Fruit fly (Drosophila melanogaster) whole organism, embryonic: ENCODE results near the gene CG3008.

ENCODE experiments used
- Atf6 ChIP-seq: fragments of 200-800 bp; sonication (Bioruptor generic); IDR thresholded peaks from 2 replicates; pipeline ENCODE4 v1.3.6; 2022; ENCODE audit warnings: missing biosample characterization, missing genetic modification characterization
- Awh ChIP-seq: fragments of 200-800 bp; sonication (Bioruptor generic); IDR thresholded peaks from 2 replicates; pipeline ENCODE4, ENCODE4 v1.3.6; 2022; ENCODE audit warnings: missing biosample characterization, missing genetic modification characterization
- CG10543 ChIP-seq: fragments of 200-800 bp; sonication (Bioruptor generic); optimal IDR thresholded peaks from 3 replicates; lab custom pipeline; 2017; ENCODE audit warnings: missing biosample characterization, mild to moderate bottlenecking, missing genetic modification characterization, moderate library complexity
- CG10979 ChIP-seq: fragments of 200-800 bp; sonication (Bioruptor generic); optimal IDR thresholded peaks from 2 replicates; lab custom pipeline; 2018; ENCODE audit warnings: missing biosample characterization, mild to moderate bottlenecking, missing genetic modification characterization, moderate library complexity
- CG11093 ChIP-seq: fragments of 200-800 bp; sonication (Bioruptor generic); IDR thresholded peaks from 3 replicates; pipeline ENCODE4 v1.3.6; 2022; ENCODE audit warnings: missing biosample characterization, missing genetic modification characterization
- CG12299 ChIP-seq: fragments of 200-800 bp; sonication (Bioruptor generic); optimal IDR thresholded peaks from 2 replicates; lab custom pipeline; 2018; ENCODE audit warnings: missing biosample characterization, mild to moderate bottlenecking, missing genetic modification characterization
- CG1233 ChIP-seq: fragments of 200-800 bp; sonication (Bioruptor generic); optimal IDR thresholded peaks from 4 replicates; lab custom pipeline; 2018; ENCODE audit warnings: missing biosample characterization, mild to moderate bottlenecking, missing genetic modification characterization
- CG12769 ChIP-seq: fragments of 200-800 bp; sonication (Bioruptor generic); optimal IDR thresholded peaks from 2 replicates; lab custom pipeline; 2019; ENCODE audit warnings: missing biosample characterization, mild to moderate bottlenecking, missing genetic modification characterization, moderate library complexity
- CG15011 ChIP-seq: fragments of 200-800 bp; sonication (Bioruptor generic); optimal IDR thresholded peaks from 3 replicates; lab custom pipeline; 2018; ENCODE audit warnings: missing biosample characterization, mild to moderate bottlenecking, missing genetic modification characterization
- CG17328 ChIP-seq: fragments of 200-800 bp; sonication (Bioruptor generic); IDR thresholded peaks from 2 replicates; pipeline ENCODE4 v1.3.6; 2022; ENCODE audit warnings: missing biosample characterization, missing genetic modification characterization
- CG17359 ChIP-seq: fragments of 200-800 bp; sonication (Bioruptor generic); optimal IDR thresholded peaks from 3 replicates; lab custom pipeline; 2018; ENCODE audit warnings: missing biosample characterization, mild to moderate bottlenecking, missing genetic modification characterization, moderate library complexity
- CG18599 ChIP-seq: fragments of 200-800 bp; sonication (Bioruptor generic); optimal IDR thresholded peaks from 3 replicates; lab custom pipeline; 2017; ENCODE audit warnings: missing biosample characterization, missing genetic modification characterization, mild to moderate bottlenecking, moderate library complexity, missing genetic modification reagents
- CG31224 ChIP-seq: fragments of 200-800 bp; sonication (Bioruptor generic); IDR thresholded peaks from 2 replicates; pipeline ENCODE4 v1.3.6; 2022; ENCODE audit warnings: missing biosample characterization, missing genetic modification characterization
- CG34376 ChIP-seq: fragments of 200-800 bp; sonication (Bioruptor generic); optimal IDR thresholded peaks from 2 replicates; lab custom pipeline; 2018; ENCODE audit warnings: missing biosample characterization, mild to moderate bottlenecking, missing genetic modification characterization
- CG43689 ChIP-seq: fragments of 200-800 bp; sonication (Bioruptor generic); IDR thresholded peaks from 2 replicates; pipeline ENCODE4 v1.3.6; 2022; ENCODE audit warnings: missing biosample characterization, missing genetic modification characterization
- CG4820 ChIP-seq: fragments of 200-800 bp; sonication (Bioruptor generic); optimal IDR thresholded peaks from 3 replicates; lab custom pipeline; 2016; ENCODE audit warnings: missing biosample characterization, missing genetic modification characterization
- CG7271 ChIP-seq: fragments of 200-800 bp; sonication (Bioruptor generic); optimal IDR thresholded peaks from 2 replicates; lab custom pipeline; 2018; ENCODE audit warnings: missing biosample characterization, mild to moderate bottlenecking, missing genetic modification characterization, moderate library complexity
- CG7786 ChIP-seq: fragments of 200-800 bp; sonication (Bioruptor generic); optimal IDR thresholded peaks from 2 replicates; lab custom pipeline; 2016; ENCODE audit warnings: missing biosample characterization, missing genetic modification characterization
- CG9215 ChIP-seq: fragments of 200-800 bp; sonication (Bioruptor generic); IDR thresholded peaks from 2 replicates; pipeline ENCODE4 v1.3.6; 2022; ENCODE audit warnings: missing biosample characterization, missing genetic modification characterization
- CG9932 ChIP-seq: fragments of 200-800 bp; sonication (Bioruptor generic); IDR thresholded peaks from 2 replicates; pipeline ENCODE4 v1.3.6; 2022; ENCODE audit warnings: missing biosample characterization, missing genetic modification characterization
- Dbx ChIP-seq: fragments of 200-800 bp; sonication (Bioruptor generic); IDR thresholded peaks from 3 replicates; pipeline ENCODE4 v1.3.6; 2022; ENCODE audit warnings: missing biosample characterization, missing genetic modification characterization
- Dll ChIP-seq: fragments of 200-800 bp; sonication (Bioruptor generic); IDR thresholded peaks from 4 replicates; pipeline ENCODE4 v1.3.6; 2022; ENCODE audit warnings: missing biosample characterization, missing genetic modification characterization; ENCODE audit not compliant: partially characterized antibody
- Dp ChIP-seq: fragments of 200-800 bp; sonication (Bioruptor generic); optimal IDR thresholded peaks from 2 replicates; lab custom pipeline; 2018; ENCODE audit warnings: missing biosample characterization, mild to moderate bottlenecking, missing genetic modification characterization, moderate library complexity
- Elba2 ChIP-seq: fragments of 200-800 bp; sonication (Bioruptor generic); optimal IDR thresholded peaks from 3 replicates; lab custom pipeline; 2016; ENCODE audit warnings: missing biosample characterization, missing genetic modification characterization
- Gug ChIP-seq: fragments of 200-800 bp; sonication (Bioruptor generic); IDR thresholded peaks from 4 replicates; pipeline ENCODE4 v1.3.6; 2022; ENCODE audit warnings: missing biosample characterization, missing genetic modification characterization
- Hmr ChIP-seq: fragments of 200-800 bp; sonication (Bioruptor generic); optimal IDR thresholded peaks from 3 replicates; lab custom pipeline; 2017; ENCODE audit warnings: mild to moderate bottlenecking, missing biosample characterization, missing genetic modification reagents, missing genetic modification characterization
- Med ChIP-seq: fragments of 200-800 bp; sonication (Bioruptor generic); peaks from one replicate; lab custom pipeline; 2016; ENCODE audit warnings: missing biosample characterization, missing genetic modification characterization, mild to moderate bottlenecking, inconsistent platforms, moderate library complexity
- Ptx1 ChIP-seq: fragments of 200-800 bp; sonication (Bioruptor generic); IDR thresholded peaks from 2 replicates; pipeline ENCODE4 v1.3.6; 2022; ENCODE audit warnings: missing biosample characterization, missing genetic modification characterization
- Six4 ChIP-seq: fragments of 200-800 bp; sonication (Bioruptor generic); optimal IDR thresholded peaks from 2 replicates; lab custom pipeline; 2016; ENCODE audit warnings: missing biosample characterization, missing genetic modification characterization
- ab ChIP-seq: fragments of 200-800 bp; sonication (Bioruptor generic); optimal IDR thresholded peaks from 2 replicates; lab custom pipeline; 2016; ENCODE audit warnings: missing biosample characterization, missing genetic modification characterization
- al ChIP-seq: fragments of 200-800 bp; sonication (Bioruptor generic); IDR thresholded peaks from 2 replicates; pipeline ENCODE4 v1.3.6; 2022; ENCODE audit warnings: missing biosample characterization, missing genetic modification characterization
- ash1 ChIP-seq: fragments of 200-800 bp; sonication (Bioruptor generic); optimal IDR thresholded peaks from 2 replicates; lab custom pipeline; 2018; ENCODE audit warnings: missing biosample characterization, mild to moderate bottlenecking, missing genetic modification characterization
- bbx ChIP-seq: fragments of 200-800 bp; sonication (Bioruptor generic); IDR thresholded peaks from 2 replicates; pipeline ENCODE4 v1.3.6; 2022; ENCODE audit warnings: missing biosample characterization, missing genetic modification characterization; ENCODE audit not compliant: partially characterized antibody
- crc ChIP-seq: fragments of 200-800 bp; sonication (Bioruptor generic); optimal IDR thresholded peaks from 2 replicates; lab custom pipeline; 2016; ENCODE audit warnings: missing biosample characterization, missing genetic modification characterization
- dpn ChIP-seq, 2 experiments: fragments of 200-800 bp; sonication (Bioruptor generic); optimal IDR thresholded peaks; 3 replicates each; lab custom pipeline; 2016; ENCODE audit warnings: missing biosample characterization in 2 of 2, missing genetic modification characterization in 2 of 2
- dysf ChIP-seq: fragments of 200-800 bp; sonication (Bioruptor generic); IDR thresholded peaks from 3 replicates; pipeline ENCODE4 v1.3.6; 2022; ENCODE audit warnings: missing biosample characterization, missing genetic modification characterization
- ewg ChIP-seq: fragments of 200-800 bp; sonication (Bioruptor generic); optimal IDR thresholded peaks from 3 replicates; lab custom pipeline; 2017; ENCODE audit warnings: mild to moderate bottlenecking, missing biosample characterization, missing genetic modification reagents, missing genetic modification characterization
- exex ChIP-seq: fragments of 200-800 bp; sonication (Bioruptor generic); optimal IDR thresholded peaks from 4 replicates; lab custom pipeline; 2018; ENCODE audit warnings: missing biosample characterization, mild to moderate bottlenecking, missing genetic modification characterization, moderate library complexity
- fd96Cb ChIP-seq: fragments of 200-800 bp; sonication (Bioruptor generic); optimal IDR thresholded peaks from 2 replicates; lab custom pipeline; 2018; ENCODE audit warnings: missing biosample characterization, mild to moderate bottlenecking, missing genetic modification characterization, moderate library complexity
- grau ChIP-seq: fragments of 200-800 bp; optimal IDR thresholded peaks from 3 replicates; lab custom pipeline; 2019; ENCODE audit warnings: missing biosample characterization, mild to moderate bottlenecking, missing genetic modification characterization, moderate library complexity
- hb ChIP-seq: fragments of 200-800 bp; sonication (Bioruptor generic); IDR thresholded peaks from 3 replicates; pipeline ENCODE4 v1.3.6; 2022; ENCODE audit warnings: missing biosample characterization, missing genetic modification characterization; ENCODE audit not compliant: partially characterized antibody
- jing ChIP-seq: fragments of 200-800 bp; sonication (Bioruptor generic); optimal IDR thresholded peaks from 2 replicates; lab custom pipeline; 2018; ENCODE audit warnings: missing biosample characterization, mild to moderate bottlenecking, missing genetic modification characterization
- mam ChIP-seq: fragments of 200-800 bp; sonication (Bioruptor generic); optimal IDR thresholded peaks from 3 replicates; lab custom pipeline; 2016; ENCODE audit warnings: missing biosample characterization, missing genetic modification characterization
- sens-2 ChIP-seq: fragments of 200-800 bp; sonication (Bioruptor generic); IDR thresholded peaks from 2 replicates; pipeline ENCODE4 v1.3.6; 2022; ENCODE audit warnings: missing biosample characterization, missing genetic modification characterization
- ssp ChIP-seq: fragments of 200-800 bp; sonication (Bioruptor generic); IDR thresholded peaks from 2 replicates; pipeline ENCODE4 v1.3.6; 2022; ENCODE audit warnings: missing biosample characterization, missing genetic modification characterization
- stc ChIP-seq: fragments of 200-800 bp; sonication (Bioruptor generic); IDR thresholded peaks from 2 replicates; pipeline ENCODE4 v1.3.6; 2022; ENCODE audit warnings: missing biosample characterization, missing genetic modification characterization
- sug ChIP-seq: fragments of 200-800 bp; optimal IDR thresholded peaks from 2 replicates; lab custom pipeline; 2019; ENCODE audit warnings: missing biosample characterization, mild to moderate bottlenecking, missing genetic modification characterization, moderate library complexity
- trh ChIP-seq: fragments of 200-800 bp; sonication (Bioruptor generic); optimal IDR thresholded peaks from 2 replicates; lab custom pipeline; 2016; ENCODE audit warnings: missing biosample characterization, missing genetic modification characterization
- ttk ChIP-seq: fragments of 200-800 bp; sonication (Bioruptor generic); IDR thresholded peaks from 2 replicates; pipeline ENCODE4 v2.1.2; 2022; ENCODE audit warnings: missing biosample characterization, missing genetic modification characterization
- wor ChIP-seq: fragments of 200-800 bp; sonication (Bioruptor generic); IDR thresholded peaks from 2 replicates; pipeline ENCODE4 v1.3.6; 2022; ENCODE audit warnings: missing biosample characterization, missing genetic modification characterization
- zf30C ChIP-seq: fragments of 200-800 bp; sonication (Bioruptor generic); optimal IDR thresholded peaks from 3 replicates; lab custom pipeline; 2018; ENCODE audit warnings: missing biosample characterization, mild to moderate bottlenecking, missing genetic modification characterization

Gene CG3008

DNA sequence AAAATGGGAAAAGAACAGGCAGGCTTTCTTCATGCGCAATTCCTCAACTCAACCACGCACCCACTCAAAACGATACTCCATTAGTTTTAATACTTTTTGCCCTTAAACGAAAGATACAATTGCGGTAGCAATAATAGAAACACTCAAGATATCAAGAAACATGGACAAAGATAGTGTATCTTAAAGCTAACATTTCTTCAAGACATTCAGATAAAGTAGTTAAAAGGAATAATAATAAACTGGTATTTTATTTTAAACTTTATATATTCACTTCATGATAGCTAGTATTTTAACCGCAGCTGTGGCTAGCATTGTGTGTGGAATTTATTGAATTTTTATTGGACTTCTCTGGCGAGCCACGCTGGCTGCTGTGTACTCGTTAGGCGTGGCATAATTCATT is 27.0 kb upstream of the CG3008 start (continued):
- TF ChIP-seq crc (GFP tag; lab: Kevin White, UChicago) (no peak), trh (GFP tag; lab: Kevin White, UChicago) (no peak), grau (peak; percentile 59), wor (no peak), CG34376 (GFP tag; lab: Kevin White, UChicago) (no peak), sug (tag; lab: Kevin White, UChicago) (no peak), CG7786 (no peak), CG10979 (tag; lab: Kevin White, UChicago) (peak; percentile 81), Dll (GFP tag; lab: Robert Waterston, UW) (no peak), dpn (GFP tag; optimal IDR thresholded peaks at IDR 0.05; lab: Kevin White, UChicago) (peak in 1 of 2 experiments; percentile 43), al (no peak), zf30C (no peak), Ptx1 (GFP tag; lab: Robert Waterston, UW) (peak; percentile 53), ttk (GFP tag; lab: Robert Waterston, UW) (peak; percentile 31; the same call in 1 of the 2 replicates), CG11093 (GFP tag; lab: Robert Waterston, UW) (no peak), Awh (GFP tag; lab: Robert Waterston, UW) (peak; percentile 61; the same call in 1 of the 2 replicates), Med (GFP tag; lab: Kevin White, UChicago) (peak; percentile 71), hb (no peak), CG7271 (tag; lab: Kevin White, UChicago) (no peak), Six4 (GFP tag; lab: Kevin White, UChicago) (peak; percentile 45), CG12769 (tag; lab: Kevin White, UChicago) (peak; percentile 53), exex (tag; lab: Kevin White, UChicago) (no peak), ewg (GFP tag; lab: Kevin White, UChicago) (peak; percentile 23), CG17359 (tag; lab: Kevin White, UChicago) (peak; percentile 82), CG12299 (no peak), sens-2 (GFP tag; lab: Robert Waterston, UW) (peak; percentile 53; the same call in 1 of the 2 replicates), CG31224 (GFP tag; lab: Robert Waterston, UW) (no peak), CG18599 (GFP tag; lab: Kevin White, UChicago) (peak; percentile 80), Dbx (GFP tag; lab: Robert Waterston, UW) (0 out of 3 replicates have a peak, but pooled peaks have one; percentile 29), Gug (GFP tag; lab: Robert Waterston, UW) (0 out of 4 replicates have a peak, but pooled peaks have one; percentile 13), ssp (GFP tag; lab: Robert Waterston, UW) (no peak), ab (GFP tag; lab: Kevin White, UChicago) (no peak), mam (GFP tag; lab: Kevin White, UChicago) (peak; percentile 19), ash1 (GFP tag; lab: Kevin White, UChicago) (no peak), CG10543 (GFP tag; lab: Kevin White, UChicago) (no peak), jing (GFP tag; lab: Kevin White, UChicago) (peak; percentile 24), CG9932 (no peak), CG4820 (GFP tag; lab: Kevin White, UChicago) (peak; percentile 6), CG17328 (GFP tag; lab: Robert Waterston, UW) (peak; percentile 74), fd96Cb (tag; lab: Kevin White, UChicago) (peak; percentile 73), stc (GFP tag; lab: Robert Waterston, UW) (peak; percentile 52; the same call in 1 of the 2 replicates), CG43689 (peak; percentile 52; the same call in 1 of the 2 replicates), Hmr (GFP tag; lab: Kevin White, UChicago) (peak; percentile 64), CG9215 (peak; percentile 49), Elba2 (GFP tag; lab: Kevin White, UChicago) (no peak), dysf (GFP tag; lab: Robert Waterston, UW) (peak; percentile 52; the same call in 1 of the 3 replicates), CG1233 (GFP tag; lab: Kevin White, UChicago) (peak; percentile 64), bbx (GFP tag; lab: Robert Waterston, UW) (no peak), Dp (GFP tag; lab: Kevin White, UChicago) (no peak), CG15011 (GFP tag; lab: Kevin White, UChicago) (peak; percentile 45), Atf6 (GFP tag; lab: Robert Waterston, UW) (peak; percentile 53; the same call in 1 of the 2 replicates)
